Fruit fly (Drosophila melanogaster): ENCODE data around the gene CG14230.

DNA sequence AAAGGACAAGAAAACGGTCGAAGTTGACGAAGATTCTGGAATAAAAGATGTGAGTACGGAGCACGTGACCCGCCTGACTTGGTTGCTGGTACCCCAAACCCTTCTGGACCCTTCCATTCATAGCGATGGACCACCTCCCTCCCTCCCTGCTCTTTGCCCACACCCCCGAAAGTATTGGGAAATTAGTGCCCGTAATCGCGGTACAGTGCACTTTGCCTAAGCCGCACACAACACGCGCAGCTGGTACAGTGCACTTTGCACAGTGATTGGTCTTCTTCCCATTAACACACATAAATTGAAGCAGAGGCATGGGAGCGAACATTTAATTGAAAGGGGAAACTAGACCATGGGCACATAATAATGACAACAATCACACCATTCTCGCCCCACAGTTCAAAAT is 19.9 kb upstream of the CG14230 start:
- TF ChIP-seq CG5204 (GFP tag; optimal IDR thresholded peaks at IDR 0.05), result no peak
- no peak for TF ChIP-seq toe (GFP tag; optimal IDR thresholded peaks at IDR 0.05)
- no peak for TF ChIP-seq kay (GFP tag; ENCODE audit: borderline replicate concordance)
- no peak for TF ChIP-seq tj (GFP tag; optimal IDR thresholded peaks at IDR 0.05)
- no peak for TF ChIP-seq ovo (GFP tag; optimal IDR thresholded peaks at IDR 0.05)
- no peak for TF ChIP-seq CG7045 (GFP tag; optimal IDR thresholded peaks at IDR 0.05)
- no peak for TF ChIP-seq cnc (optimal IDR thresholded peaks at IDR 0.05)
- TF ChIP-seq CG33017 (tag; optimal IDR thresholded peaks at IDR 0.05), result no peak
- no peak for TF ChIP-seq cic (GFP tag; optimal IDR thresholded peaks at IDR 0.05)
- TF ChIP-seq bab1 (GFP tag; optimal IDR thresholded peaks at IDR 0.05), result no peak
